Fruit fly (Drosophila melanogaster) whole organism, embryonic: ENCODE measurements around the gene CG18262.

ENCODE experiments used
- BEAF-32 ChIP-seq: fragments of 200-800 bp; sonication (Bioruptor generic); optimal IDR thresholded peaks from 3 replicates; lab custom pipeline; 2017; ENCODE audit warnings: missing biosample characterization, missing genetic modification characterization, mild to moderate bottlenecking, moderate library complexity, missing genetic modification reagents
- Bteb2 ChIP-seq: fragments of 200-800 bp; sonication (Bioruptor generic); optimal IDR thresholded peaks from 2 replicates; lab custom pipeline; 2016; ENCODE audit warnings: missing biosample characterization, missing genetic modification characterization
- CG10267 ChIP-seq: fragments of 200-800 bp; sonication (Bioruptor generic); optimal IDR thresholded peaks from 2 replicates; lab custom pipeline; 2018; ENCODE audit warnings: missing biosample characterization, mild to moderate bottlenecking, missing genetic modification characterization, moderate library complexity
- CG11695 ChIP-seq: fragments of 200-800 bp; sonication (Bioruptor generic); IDR thresholded peaks from 3 replicates; pipeline ENCODE4 v1.3.6; 2022; ENCODE audit warnings: missing biosample characterization, missing genetic modification characterization
- CG11723 ChIP-seq: fragments of 200-800 bp; sonication (Bioruptor generic); optimal IDR thresholded peaks from 2 replicates; lab custom pipeline; 2017; ENCODE audit warnings: missing biosample characterization, mild to moderate bottlenecking, missing genetic modification characterization
- CG12659 ChIP-seq: fragments of 200-800 bp; sonication (Bioruptor generic); optimal IDR thresholded peaks from 3 replicates; lab custom pipeline; 2017; ENCODE audit warnings: mild to moderate bottlenecking, missing biosample characterization, missing genetic modification reagents, missing genetic modification characterization
- CG13624 ChIP-seq: fragments of 200-800 bp; sonication (Bioruptor generic); optimal IDR thresholded peaks from 2 replicates; lab custom pipeline; 2016; ENCODE audit warnings: missing biosample characterization, missing genetic modification characterization
- CG1792 ChIP-seq: fragments of 200-800 bp; sonication (Bioruptor generic); optimal IDR thresholded peaks from 2 replicates; lab custom pipeline; 2016; ENCODE audit warnings: missing biosample characterization, missing genetic modification characterization
- CG2678 ChIP-seq: fragments of 200-800 bp; sonication (Bioruptor generic); optimal IDR thresholded peaks from 3 replicates; lab custom pipeline; 2019; ENCODE audit warnings: missing biosample characterization, mild to moderate bottlenecking, missing genetic modification characterization, moderate library complexity
- CG30403 ChIP-seq: fragments of 200-800 bp; sonication (Bioruptor generic); optimal IDR thresholded peaks from 3 replicates; lab custom pipeline; 2016; ENCODE audit warnings: missing biosample characterization, missing genetic modification characterization
- CG3065 ChIP-seq: fragments of 200-800 bp; sonication (Bioruptor generic); optimal IDR thresholded peaks from 2 replicates; lab custom pipeline; 2016; ENCODE audit warnings: missing biosample characterization, missing genetic modification characterization
- CG3163 ChIP-seq: fragments of 200-800 bp; sonication (Bioruptor generic); optimal IDR thresholded peaks from 3 replicates; lab custom pipeline; 2016; ENCODE audit warnings: missing biosample characterization, missing genetic modification characterization
- CG32767 ChIP-seq: fragments of 200-800 bp; sonication (Bioruptor generic); IDR thresholded peaks from 2 replicates; pipeline ENCODE4 v1.3.6; 2022; ENCODE audit warnings: missing biosample characterization, missing genetic modification characterization
- CG3847 ChIP-seq: fragments of 200-800 bp; sonication (Bioruptor generic); IDR thresholded peaks from 2 replicates; pipeline ENCODE4 v1.3.6; 2022; ENCODE audit warnings: missing biosample characterization, missing genetic modification characterization
- CG3995 ChIP-seq: fragments of 200-800 bp; sonication (Bioruptor generic); optimal IDR thresholded peaks from 3 replicates; lab custom pipeline; 2016; ENCODE audit warnings: missing biosample characterization, missing genetic modification characterization
- CG43689 ChIP-seq: fragments of 200-800 bp; sonication (Bioruptor generic); IDR thresholded peaks from 2 replicates; pipeline ENCODE4 v1.3.6; 2022; ENCODE audit warnings: missing biosample characterization, missing genetic modification characterization
- CG6654 ChIP-seq: fragments of 200-800 bp; sonication (Bioruptor generic); optimal IDR thresholded peaks from 2 replicates; lab custom pipeline; 2017; ENCODE audit warnings: missing biosample characterization, mild to moderate bottlenecking, missing genetic modification characterization
- CG6765 ChIP-seq: fragments of 200-800 bp; sonication (Bioruptor generic); optimal IDR thresholded peaks from 3 replicates; lab custom pipeline; 2017; ENCODE audit warnings: missing biosample characterization, mild to moderate bottlenecking, missing genetic modification characterization
- CG7786 ChIP-seq: fragments of 200-800 bp; sonication (Bioruptor generic); optimal IDR thresholded peaks from 2 replicates; lab custom pipeline; 2016; ENCODE audit warnings: missing biosample characterization, missing genetic modification characterization
- CHES-1-like ChIP-seq: fragments of 200-800 bp; sonication (Bioruptor generic); optimal IDR thresholded peaks from 2 replicates; lab custom pipeline; 2016; ENCODE audit warnings: missing biosample characterization, missing genetic modification characterization
- Eip74EF ChIP-seq, 2 experiments: fragments of 200-800 bp in 1 of 2; fragments of >200 bp in 1 of 2; sonication (Bioruptor generic) in 1 of 2; optimal IDR thresholded peaks; 2 replicates each; lab custom pipeline; 2017 to 2019; ENCODE audit warnings: missing biosample characterization in 2 of 2, missing genetic modification characterization in 2 of 2, mild to moderate bottlenecking in 1 of 2, moderate library complexity in 1 of 2
- Fer1 ChIP-seq: fragments of 200-800 bp; sonication (Bioruptor generic); optimal IDR thresholded peaks from 2 replicates; lab custom pipeline; 2017; ENCODE audit warnings: missing biosample characterization, mild to moderate bottlenecking, missing genetic modification characterization
- GATAe ChIP-seq: fragments of 200-800 bp; sonication (Bioruptor generic); conservative IDR thresholded peaks from 2 replicates; pipeline ENCODE4 v1.3.6; 2022; ENCODE audit warnings: missing biosample characterization, missing genetic modification characterization
- Lim3 ChIP-seq: fragments of 200-800 bp; sonication (Bioruptor generic); IDR thresholded peaks from 2 replicates; pipeline ENCODE4 v1.3.6; 2022; ENCODE audit warnings: missing biosample characterization, missing genetic modification characterization
- MBD-R2 ChIP-seq: fragments of 200-800 bp; sonication (Bioruptor generic); IDR thresholded peaks from 2 replicates; pipeline ENCODE4 v1.3.6; 2022; ENCODE audit warnings: missing biosample characterization, missing genetic modification characterization
- MTF-1 ChIP-seq: fragments of 200-800 bp; sonication (Bioruptor generic); optimal IDR thresholded peaks from 2 replicates; lab custom pipeline; 2018; ENCODE audit warnings: missing biosample characterization, mild to moderate bottlenecking, missing genetic modification characterization, borderline replicate concordance
- Ravus ChIP-seq: fragments of 200-800 bp; sonication (Bioruptor generic); IDR thresholded peaks from 2 replicates; pipeline ENCODE4 v1.3.6; 2022; ENCODE audit warnings: missing biosample characterization, missing genetic modification characterization
- Sox100B ChIP-seq: fragments of 200-800 bp; sonication (Bioruptor generic); optimal IDR thresholded peaks from 3 replicates; lab custom pipeline; 2018; ENCODE audit warnings: missing biosample characterization, mild to moderate bottlenecking, missing genetic modification characterization
- TFAM ChIP-seq: fragments of 200-800 bp; sonication (Bioruptor generic); optimal IDR thresholded peaks from 2 replicates; lab custom pipeline; 2017; ENCODE audit warnings: missing biosample characterization, missing genetic modification characterization, inconsistent platforms
- Usf ChIP-seq: fragments of 200-800 bp; sonication (Bioruptor generic); optimal IDR thresholded peaks from 2 replicates; lab custom pipeline; 2017; ENCODE audit warnings: missing genotype, missing biosample characterization, missing genetic modification characterization
- Xrp1 ChIP-seq: fragments of 200-800 bp; sonication (Bioruptor generic); IDR thresholded peaks from 2 replicates; pipeline ENCODE4 v1.3.6; 2022; ENCODE audit warnings: missing biosample characterization, missing genetic modification characterization
- abd-A ChIP-seq: fragments of 200-800 bp; sonication (Bioruptor generic); optimal IDR thresholded peaks from 3 replicates; lab custom pipeline; 2019; ENCODE audit warnings: missing biosample characterization, mild to moderate bottlenecking, missing genetic modification characterization, moderate library complexity
- amos ChIP-seq: fragments of 200-800 bp; sonication (Bioruptor generic); IDR thresholded peaks from 2 replicates; pipeline ENCODE4 v1.3.6; 2022; ENCODE audit warnings: missing biosample characterization, missing genetic modification characterization; ENCODE audit not compliant: partially characterized antibody
- chif ChIP-seq, 2 experiments: fragments of 200-800 bp; sonication (Bioruptor generic); optimal IDR thresholded peaks; 3 replicates each; lab custom pipeline; 2016; ENCODE audit warnings: missing biosample characterization in 2 of 2, missing genetic modification characterization in 2 of 2
- corto ChIP-seq: fragments of 200-800 bp; sonication (Bioruptor generic); optimal IDR thresholded peaks from 2 replicates; lab custom pipeline; 2016; ENCODE audit warnings: missing biosample characterization, mild to moderate bottlenecking, missing genetic modification characterization, moderate library complexity
- emc ChIP-seq: fragments of 200-800 bp; sonication (Bioruptor generic); optimal IDR thresholded peaks from 2 replicates; lab custom pipeline; 2016; ENCODE audit warnings: missing biosample characterization, missing genetic modification characterization
- gcm ChIP-seq: fragments of 200-800 bp; sonication (Bioruptor generic); optimal IDR thresholded peaks from 2 replicates; lab custom pipeline; 2019; ENCODE audit warnings: missing biosample characterization, mild to moderate bottlenecking, missing genetic modification characterization, moderate library complexity
- grau ChIP-seq: fragments of 200-800 bp; optimal IDR thresholded peaks from 3 replicates; lab custom pipeline; 2019; ENCODE audit warnings: missing biosample characterization, mild to moderate bottlenecking, missing genetic modification characterization, moderate library complexity
- grn ChIP-seq: fragments of 200-800 bp; sonication (Bioruptor generic); optimal IDR thresholded peaks from 3 replicates; lab custom pipeline; 2017; ENCODE audit warnings: missing biosample characterization, missing genetic modification characterization
- hb ChIP-seq: fragments of 200-800 bp; sonication (Bioruptor generic); IDR thresholded peaks from 3 replicates; pipeline ENCODE4 v1.3.6; 2022; ENCODE audit warnings: missing biosample characterization, missing genetic modification characterization; ENCODE audit not compliant: partially characterized antibody
- luna ChIP-seq: fragments of 200-800 bp; sonication (Bioruptor generic); optimal IDR thresholded peaks from 2 replicates; lab custom pipeline; 2016; ENCODE audit warnings: missing biosample characterization, missing genetic modification characterization
- mld ChIP-seq: fragments of 200-800 bp; sonication (Bioruptor generic); IDR thresholded peaks from 3 replicates; pipeline ENCODE4 v1.3.6; 2022; ENCODE audit warnings: missing biosample characterization, missing genetic modification characterization; ENCODE audit not compliant: partially characterized antibody
- onecut ChIP-seq: fragments of 200-800 bp; sonication (Bioruptor generic); IDR thresholded peaks from 2 replicates; pipeline ENCODE4 v1.3.6; 2022; ENCODE audit warnings: missing biosample characterization, missing genetic modification characterization
- p53 ChIP-seq: fragments of 200-800 bp; sonication (Bioruptor generic); optimal IDR thresholded peaks from 2 replicates; lab custom pipeline; 2016; ENCODE audit warnings: missing biosample characterization, missing genetic modification characterization
- pnt ChIP-seq: fragments of 200-800 bp; sonication (Bioruptor generic); optimal IDR thresholded peaks from 3 replicates; lab custom pipeline; 2016; ENCODE audit warnings: missing biosample characterization, missing genetic modification characterization
- sna ChIP-seq: fragments of 200-800 bp; sonication (Bioruptor generic); IDR thresholded peaks from 2 replicates; pipeline ENCODE4 v1.3.6; 2022; ENCODE audit warnings: missing biosample characterization, missing genetic modification characterization; ENCODE audit not compliant: partially characterized antibody
- wor ChIP-seq: fragments of 200-800 bp; sonication (Bioruptor generic); IDR thresholded peaks from 2 replicates; pipeline ENCODE4 v1.3.6; 2022; ENCODE audit warnings: missing biosample characterization, missing genetic modification characterization
- yki ChIP-seq: fragments of >200 bp; optimal IDR thresholded peaks from 3 replicates; lab custom pipeline; 2018
- zen2 ChIP-seq: fragments of 200-800 bp; sonication (Bioruptor generic); IDR thresholded peaks from 3 replicates; pipeline ENCODE4 v1.3.6; 2022; ENCODE audit warnings: missing biosample characterization, missing genetic modification characterization; ENCODE audit not compliant: partially characterized antibody

The CG18262 gene

dm6 chrX:8114476-8115342, 38.0 kb upstream of the CG18262 start (continued):
- TF ChIP-seq mld (GFP tag; lab: Robert Waterston, UW) = no peak
- TF ChIP-seq BEAF-32 (GFP tag; lab: Kevin White, UChicago) = no peak
- TF ChIP-seq CG1792 (GFP tag; lab: Kevin White, UChicago) = no peak
- TF ChIP-seq Xrp1 = peak; percentile 58; the same call in 1 of the 2 replicates
- TF ChIP-seq CG11723 = peak; percentile 28
- peak; percentile 77 for TF ChIP-seq CG6765 (GFP tag; lab: Kevin White, UChicago)
- no peak; the same call in 1 of the 2 replicates for TF ChIP-seq Ravus (GFP tag; lab: Robert Waterston, UW)
- TF ChIP-seq luna (GFP tag; lab: Kevin White, UChicago) = peak; percentile 4
- TF ChIP-seq CG6654 = peak; percentile 18
- TF ChIP-seq hb (GFP tag; lab: Robert Waterston, UW) = no peak
- peak; percentile 57 for TF ChIP-seq CG30403 (GFP tag; lab: Kevin White, UChicago)
- TF ChIP-seq CG7786 (GFP tag; lab: Kevin White, UChicago) = peak; percentile 65
- peak; percentile 38 for TF ChIP-seq CG12659 (GFP tag; lab: Kevin White, UChicago)
- no peak for TF ChIP-seq zen2
- no peak for TF ChIP-seq amos
- TF ChIP-seq abd-A = no peak
- peak; percentile 88 for TF ChIP-seq CG11695
- peak; percentile 80 for TF ChIP-seq CG2678
- TF ChIP-seq CG13624 (GFP tag; lab: Kevin White, UChicago) = peak; percentile 65
- TF ChIP-seq chif (GFP tag; optimal IDR thresholded peaks at IDR 0.05; lab: Kevin White, UChicago) = peak; percentile 28 to 32
- peak in 1 of 2 experiments; percentile 19 for TF ChIP-seq Eip74EF (GFP tag; optimal IDR thresholded peaks at IDR 0.05; lab: Kevin White, UChicago)
- TF ChIP-seq MTF-1 (GFP tag; lab: Kevin White, UChicago) = no peak
- peak; percentile 41 for TF ChIP-seq CG3847 (GFP tag; lab: Robert Waterston, UW)
- TF ChIP-seq pnt (GFP tag; lab: Kevin White, UChicago) = no peak
- no peak for TF ChIP-seq CG43689 (GFP tag; lab: Robert Waterston, UW)
- TF ChIP-seq CG3995 (GFP tag; lab: Kevin White, UChicago) = no peak
- TF ChIP-seq CG32767 (GFP tag; lab: Robert Waterston, UW) = 0 out of 2 replicates have a peak, but pooled peaks have one; percentile 45
- TF ChIP-seq TFAM = no peak
- no peak for TF ChIP-seq p53 (GFP tag; lab: Kevin White, UChicago)
- no peak for TF ChIP-seq grn (GFP tag; lab: Kevin White, UChicago)
- no peak; the same call in 1 of the 2 replicates for TF ChIP-seq MBD-R2 (GFP tag; lab: Robert Waterston, UW)
- TF ChIP-seq CG10267 (tag; lab: Kevin White, UChicago) = peak; percentile 39
- peak; percentile 79 for TF ChIP-seq grau
- TF ChIP-seq yki (lab: Kevin White, UChicago) = no peak
- TF ChIP-seq sna = no peak
- no peak for TF ChIP-seq corto
- TF ChIP-seq CG3163 = peak; percentile 20
- TF ChIP-seq GATAe = no peak
- TF ChIP-seq gcm (GFP tag; lab: Kevin White, UChicago) = peak; percentile 26
- TF ChIP-seq CHES-1-like (GFP tag; lab: Kevin White, UChicago) = peak; percentile 31
- no peak for TF ChIP-seq Usf
- TF ChIP-seq CG3065 = no peak
- TF ChIP-seq emc (GFP tag; lab: Kevin White, UChicago) = peak; percentile 31
- TF ChIP-seq Fer1 (GFP tag; lab: Kevin White, UChicago) = peak; percentile 81
- TF ChIP-seq Sox100B = peak; percentile 61
- no peak for TF ChIP-seq Lim3 (GFP tag; lab: Robert Waterston, UW)
- TF ChIP-seq wor = no peak
- peak; percentile 48 for TF ChIP-seq Bteb2 (GFP tag; lab: Kevin White, UChicago)
- TF ChIP-seq onecut (GFP tag; lab: Robert Waterston, UW) = no peak
